Fruit fly (Drosophila melanogaster): ENCODE measurements around the gene CG17110.

The CG17110 gene

dm6 chr3R:23053936-23054335 lies 37.6 kb upstream of the CG17110 start, which contains the start of gene p53 (continued):
- TF ChIP-seq Adf1 (GFP tag; IDR thresholded peaks at IDR 0.05) (no peak), her (GFP tag; optimal IDR thresholded peaks at IDR 0.05) (peak; percentile 68), btn (GFP tag; optimal IDR thresholded peaks at IDR 0.05) (peak; percentile 68), disco-r (GFP tag; optimal IDR thresholded peaks at IDR 0.05) (peak; percentile 80), ATbp (GFP tag; optimal IDR thresholded peaks at IDR 0.05) (peak; percentile 74), CG12391 (tag; optimal IDR thresholded peaks at IDR 0.05) (peak; percentile 73), gsb-n (tag; optimal IDR thresholded peaks at IDR 0.05) (peak; percentile 59), ranshi (GFP tag; IDR thresholded peaks at IDR 0.05) (peak; percentile 66), fd96Cb (tag; optimal IDR thresholded peaks at IDR 0.05) (peak; percentile 27), CG1832 (GFP tag; optimal IDR thresholded peaks at IDR 0.05) (no peak), CG17186 (GFP tag; optimal IDR thresholded peaks at IDR 0.05) (peak; percentile 73), CG8388 (GFP tag; optimal IDR thresholded peaks at IDR 0.05) (peak; percentile 55), CG2712 (tag; optimal IDR thresholded peaks at IDR 0.05) (peak; percentile 71), CG4328 (GFP tag; optimal IDR thresholded peaks at IDR 0.05) (peak; percentile 67), Scr (GFP tag; IDR thresholded peaks at IDR 0.05; ENCODE audit: partially characterized antibody) (peak; percentile 72), otp (GFP tag; IDR thresholded peaks at IDR 0.05) (peak; percentile 76), dimm (GFP tag; IDR thresholded peaks at IDR 0.05) (0 out of 2 replicates have a peak, but pooled peaks have one; percentile 26), CG8359 (GFP tag; optimal IDR thresholded peaks at IDR 0.05; ENCODE audit: borderline replicate concordance) (peak; percentile 49), Stat92E (GFP tag; optimal IDR thresholded peaks at IDR 0.05) (no peak), Pdp1 (GFP tag; optimal IDR thresholded peaks at IDR 0.05) (peak; percentile 57 to 59), CG14710 (tag; optimal IDR thresholded peaks at IDR 0.05) (peak; percentile 73), aop (GFP tag; IDR thresholded peaks at IDR 0.05) (no peak), Deaf1 (tag; optimal IDR thresholded peaks at IDR 0.05) (peak; percentile 28), org-1 (GFP tag; optimal IDR thresholded peaks at IDR 0.05) (peak; percentile 43), ab (GFP tag; optimal IDR thresholded peaks at IDR 0.05) (no peak), CG10431 (GFP tag; optimal IDR thresholded peaks at IDR 0.05) (peak; percentile 32), sqz (GFP tag; optimal IDR thresholded peaks at IDR 0.05) (peak; percentile 45), pb (GFP tag; optimal IDR thresholded peaks at IDR 0.05) (peak; percentile 79), mld (GFP tag; IDR thresholded peaks at IDR 0.05; ENCODE audit: partially characterized antibody) (no peak), CG3163 (GFP tag; optimal IDR thresholded peaks at IDR 0.05) (peak; percentile 54), gcm2 (GFP tag; optimal IDR thresholded peaks at IDR 0.05) (peak; percentile 71), CG3281 (GFP tag; optimal IDR thresholded peaks at IDR 0.05) (peak; percentile 84), Ssrp (tag; optimal IDR thresholded peaks at IDR 0.05) (peak; percentile 48), Max (GFP tag; optimal IDR thresholded peaks at IDR 0.05) (peak; percentile 70), CG13424 (tag; optimal IDR thresholded peaks at IDR 0.05) (peak; percentile 33), CG14965 (GFP tag; optimal IDR thresholded peaks at IDR 0.05; ENCODE audit: borderline replicate concordance) (peak; percentile 27), ttk (GFP tag; IDR thresholded peaks at IDR 0.05) (peak; percentile 55; the same call in 1 of the 2 replicates), CG10959 (GFP tag; IDR thresholded peaks at IDR 0.05) (no peak), gsb (GFP tag; IDR thresholded peaks at IDR 0.05) (peak; percentile 65), CG16779 (GFP tag; IDR thresholded peaks at IDR 0.05) (0 out of 2 replicates have a peak, but pooled peaks have one; percentile 5), CG9609 (GFP tag; optimal IDR thresholded peaks at IDR 0.05) (peak; percentile 66), Hmr (GFP tag; optimal IDR thresholded peaks at IDR 0.05) (peak; percentile 86), Fer1 (GFP tag; optimal IDR thresholded peaks at IDR 0.05) (peak; percentile 82), tup (GFP tag; optimal IDR thresholded peaks at IDR 0.05) (no peak), CG15696 (tag; optimal IDR thresholded peaks at IDR 0.05) (peak; percentile 6), CG2116 (GFP tag; optimal IDR thresholded peaks at IDR 0.05) (peak; percentile 84), NC2β (GFP tag; optimal IDR thresholded peaks at IDR 0.05) (peak; percentile 84), CG9437 (GFP tag; optimal IDR thresholded peaks at IDR 0.05) (peak; percentile 66), wdn (GFP tag; IDR thresholded peaks at IDR 0.05) (peak; percentile 49; the same call in 1 of the 2 replicates)

Measured in whole organism, embryonic.